Fruit fly (Drosophila melanogaster) whole organism, prepupa: Measurements from ENCODE around the gene Z600.

ENCODE experiments used
- CG10631 ChIP-seq: fragments of 200-800 bp; sonication (Bioruptor generic); optimal IDR thresholded peaks from 2 replicates; lab custom pipeline; 2016; ENCODE audit warnings: missing biosample characterization, missing genetic modification characterization
- CG10669 ChIP-seq: fragments of 200-800 bp; sonication (Bioruptor generic); optimal IDR thresholded peaks from 3 replicates; lab custom pipeline; 2018; ENCODE audit warnings: missing biosample characterization, mild to moderate bottlenecking, missing genetic modification characterization, moderate library complexity
- CG11294 ChIP-seq: fragments of 200-800 bp; sonication (Bioruptor generic); IDR thresholded peaks from 2 replicates; pipeline ENCODE4 v1.3.6; 2022; ENCODE audit warnings: missing biosample characterization, missing genetic modification characterization
- CG11762 ChIP-seq: fragments of 200-800 bp; sonication (Bioruptor generic); optimal IDR thresholded peaks from 3 replicates; lab custom pipeline; 2016; ENCODE audit warnings: missing biosample characterization, missing genetic modification characterization; ENCODE audit not compliant: insufficient read depth
- CG1621 ChIP-seq: fragments of 200-800 bp; sonication (Bioruptor generic); optimal IDR thresholded peaks from 3 replicates; lab custom pipeline; 2018; ENCODE audit warnings: missing biosample characterization, mild to moderate bottlenecking, missing genetic modification characterization
- CG16779 ChIP-seq: fragments of 200-800 bp; sonication (Bioruptor generic); optimal IDR thresholded peaks from 3 replicates; lab custom pipeline; 2017; ENCODE audit warnings: missing biosample characterization, mild to moderate bottlenecking, missing genetic modification characterization
- CG3032 ChIP-seq: fragments of 200-800 bp; optimal IDR thresholded peaks from 2 replicates; lab custom pipeline; 2019; ENCODE audit warnings: missing biosample characterization, mild to moderate bottlenecking, missing genetic modification characterization, moderate library complexity
- CG31627 ChIP-seq: fragments of 200-800 bp; sonication (Bioruptor generic); optimal IDR thresholded peaks from 3 replicates; lab custom pipeline; 2016; ENCODE audit warnings: missing biosample characterization, missing genetic modification characterization
- CG32006 ChIP-seq: fragments of 200-800 bp; sonication (Bioruptor generic); optimal IDR thresholded peaks from 3 replicates; lab custom pipeline; 2017; ENCODE audit warnings: missing biosample characterization, mild to moderate bottlenecking, missing genetic modification characterization
- CG3919 ChIP-seq: fragments of 200-800 bp; sonication (Bioruptor generic); optimal IDR thresholded peaks from 3 replicates; lab custom pipeline; 2016; ENCODE audit warnings: missing biosample characterization, missing genetic modification characterization
- CG6163 ChIP-seq: fragments of 200-800 bp; sonication (Bioruptor generic); IDR thresholded peaks from 3 replicates; pipeline ENCODE4 v1.3.6; 2022; ENCODE audit warnings: missing biosample characterization, missing genetic modification characterization
- CG6792 ChIP-seq: fragments of 200-800 bp; sonication (Bioruptor generic); optimal IDR thresholded peaks from 3 replicates; lab custom pipeline; 2016; ENCODE audit warnings: missing biosample characterization, missing genetic modification characterization
- CG6808 ChIP-seq: fragments of 200-800 bp; sonication (Bioruptor generic); optimal IDR thresholded peaks from 3 replicates; lab custom pipeline; 2017; ENCODE audit warnings: missing biosample characterization, missing genetic modification characterization, mild to moderate bottlenecking, moderate library complexity, missing genetic modification reagents
- CG6854 ChIP-seq: fragments of 200-800 bp; sonication (Bioruptor generic); optimal IDR thresholded peaks from 2 replicates; lab custom pipeline; 2017; ENCODE audit warnings: missing biosample characterization, mild to moderate bottlenecking, missing genetic modification characterization
- CG7368 ChIP-seq: fragments of 200-800 bp; sonication (Bioruptor generic); optimal IDR thresholded peaks from 3 replicates; lab custom pipeline; 2016; ENCODE audit warnings: missing biosample characterization, missing genetic modification characterization
- CG8319 ChIP-seq: fragments of 200-800 bp; sonication (Bioruptor generic); optimal IDR thresholded peaks from 3 replicates; lab custom pipeline; 2016; ENCODE audit warnings: missing biosample characterization, missing genetic modification characterization
- CG8632 ChIP-seq: fragments of 200-800 bp; sonication (Bioruptor generic); optimal IDR thresholded peaks from 3 replicates; lab custom pipeline; 2016; ENCODE audit warnings: missing biosample characterization, missing genetic modification characterization
- CG9139 ChIP-seq: fragments of 200-800 bp; sonication (Bioruptor generic); optimal IDR thresholded peaks from 3 replicates; lab custom pipeline; 2017; ENCODE audit warnings: missing biosample characterization, mild to moderate bottlenecking, missing genetic modification characterization
- Eip75B ChIP-seq: fragments of 200-800 bp; sonication (Bioruptor generic); optimal IDR thresholded peaks from 3 replicates; lab custom pipeline; 2016; ENCODE audit warnings: missing biosample characterization, missing genetic modification characterization
- Eip93F ChIP-seq: fragments of 200-800 bp; sonication (Bioruptor generic); optimal IDR thresholded peaks from 2 replicates; lab custom pipeline; 2016; ENCODE audit warnings: missing biosample characterization, mild to moderate bottlenecking, missing genetic modification characterization
- Ets96B ChIP-seq: fragments of 200-800 bp; optimal IDR thresholded peaks from 2 replicates; lab custom pipeline; 2019; ENCODE audit warnings: missing biosample characterization, mild to moderate bottlenecking, missing genetic modification characterization, moderate library complexity
- Gug ChIP-seq: fragments of 200-800 bp; sonication (Bioruptor generic); IDR thresholded peaks from 2 replicates; pipeline ENCODE4 v1.3.6; 2022; ENCODE audit warnings: missing biosample characterization, missing genetic modification characterization
- Hr38 ChIP-seq: sonication (Bioruptor generic); optimal IDR thresholded peaks from 2 replicates; lab custom pipeline; 2016; ENCODE audit warnings: missing biosample characterization, missing genetic modification characterization
- Hr39 ChIP-seq: fragments of 200-800 bp; sonication (Bioruptor generic); optimal IDR thresholded peaks from 2 replicates; lab custom pipeline; 2016; ENCODE audit warnings: missing biosample characterization, missing genetic modification characterization
- Hr4 ChIP-seq: fragments of 200-800 bp; sonication (Bioruptor generic); optimal IDR thresholded peaks from 3 replicates; lab custom pipeline; 2016; ENCODE audit warnings: missing biosample characterization, missing genetic modification characterization
- Lpt ChIP-seq: fragments of 200-800 bp; sonication (Bioruptor generic); optimal IDR thresholded peaks from 3 replicates; lab custom pipeline; 2016; ENCODE audit warnings: missing biosample characterization, missing genetic modification characterization
- Met ChIP-seq: fragments of 200-800 bp; sonication (Bioruptor generic); optimal IDR thresholded peaks from 3 replicates; lab custom pipeline; 2016; ENCODE audit warnings: missing biosample characterization, missing genetic modification characterization
- OdsH ChIP-seq: fragments of 200-800 bp; sonication (Bioruptor generic); optimal IDR thresholded peaks from 3 replicates; lab custom pipeline; 2016; ENCODE audit warnings: missing biosample characterization, missing genetic modification characterization
- Smox ChIP-seq: fragments of 200-800 bp; sonication (Bioruptor generic); optimal IDR thresholded peaks from 3 replicates; lab custom pipeline; 2016; ENCODE audit warnings: missing biosample characterization, missing genetic modification characterization
- Sox102F ChIP-seq: fragments of 200-800 bp; sonication (Bioruptor generic); optimal IDR thresholded peaks from 2 replicates; lab custom pipeline; 2016; ENCODE audit warnings: missing biosample characterization, mild to moderate bottlenecking, missing genetic modification characterization
- Sox14 ChIP-seq: fragments of 200-800 bp; sonication (Bioruptor generic); optimal IDR thresholded peaks from 3 replicates; lab custom pipeline; 2016; ENCODE audit warnings: missing biosample characterization, missing genetic modification characterization
- achi ChIP-seq: fragments of 200-800 bp; sonication (Bioruptor generic); optimal IDR thresholded peaks from 3 replicates; lab custom pipeline; 2016; ENCODE audit warnings: missing biosample characterization, missing genetic modification characterization
- cyc ChIP-seq: fragments of 200-800 bp; sonication (Bioruptor generic); optimal IDR thresholded peaks from 3 replicates; lab custom pipeline; 2016; ENCODE audit warnings: missing biosample characterization, missing genetic modification characterization
- dac ChIP-seq: fragments of 200-800 bp; sonication (Bioruptor generic); optimal IDR thresholded peaks from 2 replicates; lab custom pipeline; 2017; ENCODE audit warnings: missing biosample characterization, mild to moderate bottlenecking, missing genetic modification characterization
- eg ChIP-seq: fragments of 200-800 bp; sonication (Bioruptor generic); IDR thresholded peaks from 3 replicates; pipeline ENCODE4 v1.3.6; 2022; ENCODE audit warnings: missing biosample characterization, missing genetic modification characterization
- fd59A ChIP-seq: fragments of 200-800 bp; sonication (Bioruptor generic); optimal IDR thresholded peaks from 2 replicates; lab custom pipeline; 2017; ENCODE audit warnings: missing biosample characterization, mild to moderate bottlenecking, missing genetic modification characterization, missing genetic modification reagents
- net ChIP-seq: fragments of 200-800 bp; sonication (Bioruptor generic); optimal IDR thresholded peaks from 3 replicates; lab custom pipeline; 2016; ENCODE audit warnings: missing biosample characterization, missing genetic modification characterization
- salr ChIP-seq, 2 experiments: fragments of 200-800 bp; sonication (Bioruptor generic); optimal IDR thresholded peaks; 3 replicates each; lab custom pipeline; 2016 to 2018; ENCODE audit warnings: missing biosample characterization in 2 of 2, missing genetic modification characterization in 2 of 2, mild to moderate bottlenecking in 1 of 2
- ss ChIP-seq, 2 experiments: fragments of 200-800 bp; sonication (Bioruptor generic); optimal IDR thresholded peaks; 2 replicates in 1 of 2; 3 replicates in 1 of 2; lab custom pipeline; 2017 to 2018; ENCODE audit warnings: mild to moderate bottlenecking in 2 of 2, missing biosample characterization in 2 of 2, missing genetic modification characterization in 2 of 2, moderate library complexity in 1 of 2
- svp ChIP-seq: fragments of 200-800 bp; sonication (Bioruptor generic); peaks from one replicate; lab custom pipeline; 2016; ENCODE audit warnings: missing biosample characterization, missing genetic modification characterization
- topi ChIP-seq: fragments of 200-800 bp; sonication (Bioruptor generic); optimal IDR thresholded peaks from 3 replicates; lab custom pipeline; 2016; ENCODE audit warnings: missing biosample characterization, missing genetic modification characterization
- vri ChIP-seq: fragments of 200-800 bp; sonication (Bioruptor generic); optimal IDR thresholded peaks from 3 replicates; lab custom pipeline; 2016; ENCODE audit warnings: missing biosample characterization, mild to moderate bottlenecking, missing genetic modification characterization

Gene Z600

DNA sequence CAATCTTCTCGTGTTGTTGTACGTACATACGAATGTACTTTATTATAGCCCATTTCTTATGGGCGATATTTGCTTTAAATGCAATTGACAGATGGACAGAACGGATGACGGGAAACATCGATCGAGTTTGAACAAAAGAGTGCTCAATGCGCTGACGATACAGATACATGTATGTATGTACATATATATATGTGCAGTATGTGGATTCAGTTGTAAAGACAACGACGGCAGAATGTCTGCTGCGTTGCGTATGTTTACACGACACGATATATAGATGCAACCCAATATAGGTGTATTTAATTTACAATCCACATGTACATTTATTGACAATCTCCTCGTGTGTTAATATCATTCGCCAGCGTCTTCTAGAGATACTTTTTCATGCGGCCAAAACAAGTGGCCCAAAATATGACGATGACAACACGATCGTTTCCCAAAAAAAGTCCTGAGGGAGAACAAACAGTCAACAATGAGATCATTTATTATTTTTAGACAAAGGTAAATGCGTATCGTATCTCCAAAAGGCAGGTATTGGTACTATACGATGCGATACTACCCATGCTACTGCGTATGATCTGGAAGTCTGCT lies 21.9 kb downstream of the Z600 start (continued):
- TF ChIP-seq CG3919 (GFP tag; lab: Kevin White, UChicago) (peak; percentile 10), net (no peak), CG10631 (GFP tag; lab: Kevin White, UChicago) (no peak), Hr39 (GFP tag; lab: Kevin White, UChicago) (no peak), salr (GFP tag; optimal IDR thresholded peaks at IDR 0.05; lab: Kevin White, UChicago) (no peak), Eip93F (GFP tag; lab: Kevin White, UChicago) (no peak), Lpt (GFP tag; lab: Kevin White, UChicago) (no peak), dac (GFP tag; lab: Kevin White, UChicago) (no peak), CG6792 (GFP tag; lab: Kevin White, UChicago) (no peak), Ets96B (tag; lab: Kevin White, UChicago) (no peak), ss (GFP tag; optimal IDR thresholded peaks at IDR 0.05; lab: Kevin White, UChicago) (peak; percentile 19 to 28), Eip75B (GFP tag; lab: Kevin White, UChicago) (no peak), vri (GFP tag; lab: Kevin White, UChicago) (no peak), CG6854 (GFP tag; lab: Kevin White, UChicago) (peak; percentile 34), achi (peak; percentile 24)

DNA sequence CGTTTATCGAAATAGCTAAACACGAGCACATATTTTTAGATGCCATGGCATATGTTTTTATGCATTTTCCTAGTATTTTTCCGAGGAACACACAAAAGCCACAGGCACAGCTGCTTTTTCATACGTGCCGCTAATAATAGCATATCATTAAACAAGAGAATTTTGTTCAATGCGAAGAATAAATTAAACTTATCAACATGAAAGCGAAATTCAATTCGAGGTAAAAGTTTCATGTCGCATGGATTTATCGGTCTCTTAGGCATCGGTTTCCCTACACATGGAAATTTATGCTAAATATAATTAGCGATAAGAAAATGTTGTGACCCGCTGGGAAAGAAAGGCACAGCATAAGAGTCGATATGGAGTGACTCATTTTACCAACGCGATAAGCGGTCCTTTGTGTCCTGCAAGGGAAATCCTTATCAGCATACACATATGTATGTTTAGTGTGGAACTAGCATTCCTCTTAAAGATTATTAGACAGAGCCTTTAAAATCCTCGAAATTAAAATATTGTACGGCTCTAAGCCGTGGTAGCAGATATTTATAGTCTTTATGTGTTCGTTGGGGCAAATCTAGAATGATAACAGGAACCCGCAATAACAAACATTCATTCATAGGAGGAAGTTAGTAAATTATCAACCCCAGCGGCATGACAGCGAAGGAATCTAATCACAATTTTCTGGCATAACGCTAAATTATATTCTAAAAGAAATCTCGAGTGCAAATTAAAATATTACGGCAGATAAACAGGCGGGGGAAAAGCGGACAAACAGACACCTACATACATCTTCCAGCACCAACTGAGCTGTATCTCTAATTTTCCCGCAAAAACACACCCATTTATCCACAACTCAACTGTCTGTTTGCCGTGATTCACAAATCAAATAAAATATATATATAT lies 22.8 kb downstream of the Z600 start, which contains the start of gene CG43248:
Gene CG43248, minus strand, starts transcription at position 51 of the 903 bp plus-strand sequence.
- TF ChIP-seq Gug (GFP tag; lab: Robert Waterston, UW) (no peak), CG6163 (no peak), CG11762 (GFP tag; lab: Kevin White, UChicago) (no peak), CG6808 (no peak), CG6854 (GFP tag; lab: Kevin White, UChicago) (no peak), Ets96B (tag; lab: Kevin White, UChicago) (no peak), CG11294 (GFP tag; lab: Robert Waterston, UW) (no peak)
- TF ChIP-seq, all 60 proteins: peak for 0

DNA sequence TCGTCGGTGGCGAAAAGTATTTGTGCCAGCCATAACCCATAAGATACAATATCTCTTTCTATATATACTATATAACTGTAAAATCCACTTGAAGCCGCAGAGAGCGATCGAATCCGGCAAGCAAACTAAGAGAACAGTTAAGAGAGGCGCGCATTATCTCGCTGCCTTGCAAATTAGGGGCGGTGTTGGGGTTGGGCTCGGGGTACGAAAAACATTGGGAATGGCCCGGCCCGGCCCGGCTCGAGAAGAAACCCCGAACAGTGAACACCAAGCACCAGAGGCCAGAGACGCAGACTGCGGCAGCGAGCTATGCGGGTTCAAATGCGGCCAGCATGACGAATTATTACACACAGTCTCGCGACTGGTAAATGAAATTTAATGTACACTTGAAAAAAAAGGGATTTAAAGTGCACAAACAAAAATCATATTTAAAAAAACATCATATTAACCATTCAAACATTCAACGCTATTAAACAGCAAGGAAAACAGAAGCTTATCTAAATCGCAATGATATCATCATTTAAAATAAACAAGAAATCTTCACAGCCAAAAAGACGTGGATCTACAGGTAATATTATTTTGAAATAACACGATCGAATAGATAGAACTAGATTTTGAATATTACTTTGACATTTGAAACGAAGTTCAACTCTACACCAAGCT lies 23.6 kb downstream of the Z600 start:
- TF ChIP-seq CG31627 (peak; percentile 41), dac (GFP tag; lab: Kevin White, UChicago) (no peak), topi (GFP tag; lab: Kevin White, UChicago) (peak; percentile 63), CG6808 (no peak), Hr4 (GFP tag; lab: Kevin White, UChicago) (peak; percentile 47), CG32006 (GFP tag; lab: Kevin White, UChicago) (peak; percentile 68), CG1621 (peak; percentile 53), Smox (GFP tag; lab: Kevin White, UChicago) (peak; percentile 42), CG11294 (GFP tag; lab: Robert Waterston, UW) (peak; percentile 52; the same call in 1 of the 2 replicates), fd59A (no peak), Met (GFP tag; lab: Kevin White, UChicago) (peak; percentile 63), eg (GFP tag; lab: Robert Waterston, UW) (peak; percentile 72; the same call in 2 of the 3 replicates), achi (peak; percentile 11), Hr38 (no peak), CG11762 (GFP tag; lab: Kevin White, UChicago) (peak; percentile 44), CG6854 (GFP tag; lab: Kevin White, UChicago) (peak; percentile 56), CG3919 (GFP tag; lab: Kevin White, UChicago) (peak; percentile 66), CG8632 (GFP tag; lab: Kevin White, UChicago) (no peak), CG10631 (GFP tag; lab: Kevin White, UChicago) (peak; percentile 49), Sox102F (GFP tag; lab: Kevin White, UChicago) (no peak), cyc (GFP tag; lab: Kevin White, UChicago) (peak; percentile 65), OdsH (GFP tag; lab: Kevin White, UChicago) (peak; percentile 1), CG6163 (peak; percentile 68), CG6792 (GFP tag; lab: Kevin White, UChicago) (no peak), CG7368 (GFP tag; lab: Kevin White, UChicago) (no peak), svp (peak; percentile 95), vri (GFP tag; lab: Kevin White, UChicago) (peak; percentile 55), CG3032 (tag; lab: Kevin White, UChicago) (peak; percentile 43), CG8319 (GFP tag; lab: Kevin White, UChicago) (peak; percentile 3), CG16779 (no peak), Sox14 (GFP tag; lab: Kevin White, UChicago) (peak; percentile 21), CG10669 (GFP tag; lab: Kevin White, UChicago) (peak; percentile 35), CG9139 (GFP tag; lab: Kevin White, UChicago) (no peak)
